Fruit fly (Drosophila melanogaster) whole organism, embryonic: ENCODE results near the gene CG46310.

ENCODE experiments used
- Atf-2 ChIP-seq: fragments of 200-800 bp; sonication (Bioruptor generic); optimal IDR thresholded peaks from 2 replicates; lab custom pipeline; 2016; ENCODE audit warnings: missing biosample characterization, missing genetic modification characterization
- Atf6 ChIP-seq: fragments of 200-800 bp; sonication (Bioruptor generic); IDR thresholded peaks from 2 replicates; pipeline ENCODE4 v1.3.6; 2022; ENCODE audit warnings: missing biosample characterization, missing genetic modification characterization
- CG10147 ChIP-seq: fragments of 200-800 bp; sonication (Bioruptor generic); optimal IDR thresholded peaks from 2 replicates; lab custom pipeline; 2019; ENCODE audit warnings: missing biosample characterization, mild to moderate bottlenecking, missing genetic modification characterization, moderate library complexity
- CG10209 ChIP-seq: fragments of 200-800 bp; sonication (Bioruptor generic); optimal IDR thresholded peaks from 3 replicates; lab custom pipeline; 2017; ENCODE audit warnings: missing biosample characterization, mild to moderate bottlenecking, missing genetic modification characterization, missing genetic modification reagents
- CG10979 ChIP-seq: fragments of 200-800 bp; sonication (Bioruptor generic); optimal IDR thresholded peaks from 2 replicates; lab custom pipeline; 2018; ENCODE audit warnings: missing biosample characterization, mild to moderate bottlenecking, missing genetic modification characterization, moderate library complexity
- CG11695 ChIP-seq: fragments of 200-800 bp; sonication (Bioruptor generic); IDR thresholded peaks from 3 replicates; pipeline ENCODE4 v1.3.6; 2022; ENCODE audit warnings: missing biosample characterization, missing genetic modification characterization
- CG12219 ChIP-seq: fragments of 200-800 bp; sonication (Bioruptor generic); optimal IDR thresholded peaks from 3 replicates; lab custom pipeline; 2018; ENCODE audit warnings: missing biosample characterization, mild to moderate bottlenecking, missing genetic modification characterization
- CG13296 ChIP-seq: fragments of 200-800 bp; sonication (Bioruptor generic); optimal IDR thresholded peaks from 3 replicates; lab custom pipeline; 2018; ENCODE audit warnings: missing biosample characterization, mild to moderate bottlenecking, missing genetic modification characterization
- CG15601 ChIP-seq: fragments of 200-800 bp; sonication (Bioruptor generic); optimal IDR thresholded peaks from 3 replicates; lab custom pipeline; 2019; ENCODE audit warnings: missing biosample characterization, mild to moderate bottlenecking, missing genetic modification characterization, moderate library complexity
- CG1603 ChIP-seq: fragments of 200-800 bp; sonication (Bioruptor generic); optimal IDR thresholded peaks from 2 replicates; lab custom pipeline; 2019; ENCODE audit warnings: missing biosample characterization, mild to moderate bottlenecking, missing genetic modification characterization, moderate library complexity
- CG17359 ChIP-seq: fragments of 200-800 bp; sonication (Bioruptor generic); optimal IDR thresholded peaks from 3 replicates; lab custom pipeline; 2018; ENCODE audit warnings: missing biosample characterization, mild to moderate bottlenecking, missing genetic modification characterization, moderate library complexity
- CG17361 ChIP-seq: fragments of 200-800 bp; sonication (Bioruptor generic); IDR thresholded peaks from 3 replicates; pipeline ENCODE4 v1.3.6; 2022; ENCODE audit warnings: missing biosample characterization, missing genetic modification characterization
- CG17385 ChIP-seq: fragments of 200-800 bp; sonication (Bioruptor generic); optimal IDR thresholded peaks from 3 replicates; lab custom pipeline; 2018; ENCODE audit warnings: missing biosample characterization, mild to moderate bottlenecking, missing genetic modification characterization
- CG18011 ChIP-seq: fragments of 200-800 bp; sonication (Bioruptor generic); optimal IDR thresholded peaks from 2 replicates; lab custom pipeline; 2017; ENCODE audit warnings: missing biosample characterization, missing genetic modification characterization, mild to moderate bottlenecking, moderate library complexity, missing genotype
- CG18262 ChIP-seq: fragments of 200-800 bp; optimal IDR thresholded peaks from 3 replicates; lab custom pipeline; 2019; ENCODE audit warnings: missing biosample characterization, mild to moderate bottlenecking, missing genetic modification characterization, moderate library complexity
- CG2678 ChIP-seq: fragments of 200-800 bp; sonication (Bioruptor generic); optimal IDR thresholded peaks from 3 replicates; lab custom pipeline; 2019; ENCODE audit warnings: missing biosample characterization, mild to moderate bottlenecking, missing genetic modification characterization, moderate library complexity
- CG30403 ChIP-seq: fragments of 200-800 bp; sonication (Bioruptor generic); optimal IDR thresholded peaks from 3 replicates; lab custom pipeline; 2016; ENCODE audit warnings: missing biosample characterization, missing genetic modification characterization
- CG31441 ChIP-seq: fragments of 200-800 bp; sonication (Bioruptor generic); IDR thresholded peaks from 2 replicates; pipeline ENCODE4 v1.3.6; 2022; ENCODE audit warnings: missing biosample characterization, missing genetic modification characterization
- CG4730 ChIP-seq: fragments of 200-800 bp; sonication (Bioruptor generic); IDR thresholded peaks from 2 replicates; pipeline ENCODE4 v1.3.6; 2022; ENCODE audit warnings: missing biosample characterization, missing genetic modification characterization
- CG5180 ChIP-seq: fragments of 200-800 bp; sonication (Bioruptor generic); optimal IDR thresholded peaks from 3 replicates; lab custom pipeline; 2017; ENCODE audit warnings: missing biosample characterization, missing genetic modification characterization, mild to moderate bottlenecking, moderate library complexity, missing genetic modification reagents
- CG5245 ChIP-seq: fragments of 200-800 bp; sonication (Bioruptor generic); optimal IDR thresholded peaks from 3 replicates; lab custom pipeline; 2016; ENCODE audit warnings: missing biosample characterization, missing genetic modification characterization
- CG6254 ChIP-seq: fragments of 200-800 bp; sonication (Bioruptor generic); optimal IDR thresholded peaks from 3 replicates; lab custom pipeline; 2017; ENCODE audit warnings: mild to moderate bottlenecking, missing biosample characterization, missing genetic modification reagents, missing genetic modification characterization
- CG8944 ChIP-seq: fragments of 200-800 bp; sonication (Bioruptor generic); optimal IDR thresholded peaks from 3 replicates; lab custom pipeline; 2016; ENCODE audit warnings: missing biosample characterization, missing genetic modification characterization
- CG9727 ChIP-seq: fragments of 200-800 bp; sonication (Bioruptor generic); optimal IDR thresholded peaks from 3 replicates; lab custom pipeline; 2017; ENCODE audit warnings: missing biosample characterization, mild to moderate bottlenecking, missing genetic modification characterization
- Dref ChIP-seq: fragments of 200-800 bp; sonication (Bioruptor generic); IDR thresholded peaks from 2 replicates; pipeline ENCODE4 v1.3.6; 2022; ENCODE audit warnings: missing biosample characterization, missing genetic modification characterization
- Hr78 ChIP-seq, 2 experiments: fragments of 200-800 bp in 1 of 2; fragments of >200 bp in 1 of 2; sonication (Bioruptor generic) in 1 of 2; optimal IDR thresholded peaks; 2 replicates each; lab custom pipeline; 2017 to 2019; ENCODE audit warnings: missing biosample characterization in 2 of 2, missing genetic modification characterization in 2 of 2, mild to moderate bottlenecking in 1 of 2, moderate library complexity in 1 of 2
- Max ChIP-seq: fragments of 200-800 bp; sonication (Bioruptor generic); optimal IDR thresholded peaks from 2 replicates; lab custom pipeline; 2016; ENCODE audit warnings: missing biosample characterization, mild to moderate bottlenecking, missing genetic modification characterization
- NC2α ChIP-seq: fragments of 200-800 bp; sonication (Bioruptor generic); optimal IDR thresholded peaks from 2 replicates; lab custom pipeline; 2016; ENCODE audit warnings: missing biosample characterization, missing genetic modification characterization
- Oli ChIP-seq: fragments of 200-800 bp; sonication (Bioruptor generic); optimal IDR thresholded peaks from 2 replicates; lab custom pipeline; 2018; ENCODE audit warnings: missing biosample characterization, mild to moderate bottlenecking, missing genetic modification characterization, moderate library complexity
- Sry-β ChIP-seq: fragments of 200-800 bp; sonication (Bioruptor generic); optimal IDR thresholded peaks from 2 replicates; lab custom pipeline; 2018; ENCODE audit warnings: missing biosample characterization, mild to moderate bottlenecking, missing genetic modification characterization, moderate library complexity
- Xbp1 ChIP-seq: fragments of 200-800 bp; sonication (Bioruptor generic); optimal IDR thresholded peaks from 3 replicates; lab custom pipeline; 2016; ENCODE audit warnings: missing biosample characterization, mild to moderate bottlenecking, missing genetic modification characterization
- chn ChIP-seq: fragments of 200-800 bp; sonication (Bioruptor generic); optimal IDR thresholded peaks from 2 replicates; lab custom pipeline; 2016; ENCODE audit warnings: missing biosample characterization, missing genetic modification characterization
- ems ChIP-seq: fragments of 200-800 bp; sonication (Bioruptor generic); optimal IDR thresholded peaks from 3 replicates; lab custom pipeline; 2016; ENCODE audit warnings: missing biosample characterization, missing genetic modification characterization
- eve ChIP-seq, 2 experiments: fragments of >200 bp; optimal IDR thresholded peaks; 2 replicates each; lab custom pipeline; 2017; ENCODE audit warnings: missing biosample characterization in 2 of 2, missing genetic modification characterization in 2 of 2
- gro ChIP-seq: fragments of 200-800 bp; sonication (Bioruptor generic); optimal IDR thresholded peaks from 2 replicates; lab custom pipeline; 2016; ENCODE audit warnings: missing biosample characterization, missing genetic modification characterization
- insv ChIP-seq, 2 experiments: fragments of 200-800 bp; sonication (Bioruptor generic); optimal IDR thresholded peaks; 3 replicates each; lab custom pipeline; 2016 to 2018; ENCODE audit warnings: missing biosample characterization in 2 of 2, missing genetic modification characterization in 2 of 2
- jing ChIP-seq: fragments of 200-800 bp; sonication (Bioruptor generic); optimal IDR thresholded peaks from 2 replicates; lab custom pipeline; 2018; ENCODE audit warnings: missing biosample characterization, mild to moderate bottlenecking, missing genetic modification characterization
- lmd ChIP-seq: fragments of 200-800 bp; sonication (Bioruptor generic); IDR thresholded peaks from 2 replicates; pipeline ENCODE4 v1.3.6; 2022; ENCODE audit warnings: missing biosample characterization, missing genetic modification characterization
- nmo ChIP-seq: fragments of 200-800 bp; sonication (Bioruptor generic); optimal IDR thresholded peaks from 2 replicates; lab custom pipeline; 2018; ENCODE audit warnings: missing biosample characterization, mild to moderate bottlenecking, missing genetic modification characterization, moderate library complexity
- odd ChIP-seq: fragments of 200-800 bp; sonication (Bioruptor generic); optimal IDR thresholded peaks from 2 replicates; lab custom pipeline; 2017; ENCODE audit warnings: missing biosample characterization, mild to moderate bottlenecking, missing genetic modification characterization
- pum ChIP-seq: fragments of 200-800 bp; sonication (Bioruptor generic); optimal IDR thresholded peaks from 2 replicates; lab custom pipeline; 2016; ENCODE audit warnings: missing biosample characterization, missing genetic modification characterization
- sc ChIP-seq, 3 experiments: fragments of >200 bp in 2 of 3; fragments of 200-800 bp in 1 of 3; sonication (Bioruptor generic) in 1 of 3; optimal IDR thresholded peaks; 2 replicates in 2 of 3; 3 replicates in 1 of 3; lab custom pipeline; 2017; ENCODE audit warnings: mild to moderate bottlenecking in 1 of 3, missing biosample characterization in 1 of 3, missing genetic modification characterization in 1 of 3, missing genetic modification reagents in 1 of 3
- sob ChIP-seq: fragments of 200-800 bp; sonication (Bioruptor generic); IDR thresholded peaks from 2 replicates; pipeline ENCODE4 v1.3.6; 2022; ENCODE audit warnings: missing biosample characterization, missing genetic modification characterization
- tll ChIP-seq, 2 experiments: fragments of 200-800 bp in 1 of 2; fragments of >200 bp in 1 of 2; sonication (Bioruptor generic) in 1 of 2; optimal IDR thresholded peaks; 2 replicates each; lab custom pipeline; 2017 to 2019; ENCODE audit warnings: missing biosample characterization in 2 of 2, missing genetic modification characterization in 2 of 2, mild to moderate bottlenecking in 1 of 2, moderate library complexity in 1 of 2
- tna ChIP-seq: fragments of 200-800 bp; sonication (Bioruptor generic); IDR thresholded peaks from 2 replicates; pipeline ENCODE4 v1.3.6; 2022; ENCODE audit warnings: missing biosample characterization, missing genetic modification characterization; ENCODE audit not compliant: partially characterized antibody
- trh ChIP-seq: fragments of 200-800 bp; sonication (Bioruptor generic); optimal IDR thresholded peaks from 2 replicates; lab custom pipeline; 2016; ENCODE audit warnings: missing biosample characterization, missing genetic modification characterization
- tup ChIP-seq: fragments of 200-800 bp; sonication (Bioruptor generic); optimal IDR thresholded peaks from 2 replicates; lab custom pipeline; 2016; ENCODE audit warnings: missing biosample characterization, mild to moderate bottlenecking, missing genetic modification characterization, moderate library complexity
- unpg ChIP-seq: fragments of 200-800 bp; sonication (Bioruptor generic); optimal IDR thresholded peaks from 3 replicates; lab custom pipeline; 2018; ENCODE audit warnings: missing biosample characterization, mild to moderate bottlenecking, missing genetic modification characterization, moderate library complexity
- zen ChIP-seq: fragments of 200-800 bp; sonication (Bioruptor generic); optimal IDR thresholded peaks from 3 replicates; lab custom pipeline; 2018; ENCODE audit warnings: missing biosample characterization, mild to moderate bottlenecking, missing genetic modification characterization, moderate library complexity

CG46310 gene

dm6 chr3R:23149021-23149571, 24.6 kb upstream of the CG46310 start (continued):
- TF ChIP-seq sc (optimal IDR thresholded peaks at IDR 0.05; lab: Kevin White, UChicago) (no peak), sc (GFP tag; optimal IDR thresholded peaks at IDR 0.05; lab: Kevin White, UChicago) (no peak), Atf-2 (GFP tag; lab: Kevin White, UChicago) (no peak), trh (GFP tag; lab: Kevin White, UChicago) (no peak), CG10147 (no peak), CG1603 (tag; lab: Kevin White, UChicago) (no peak), CG5180 (GFP tag; lab: Kevin White, UChicago) (no peak), Oli (tag; lab: Kevin White, UChicago) (no peak), CG12219 (no peak), pum (GFP tag; lab: Kevin White, UChicago) (no peak), tna (GFP tag; lab: Robert Waterston, UW) (no peak), CG17385 (peak; percentile 3), ems (GFP tag; lab: Kevin White, UChicago) (no peak), CG18262 (tag; lab: Kevin White, UChicago) (peak; percentile 73), CG8944 (no peak), chn (no peak), odd (GFP tag; lab: Kevin White, UChicago) (peak; percentile 31), CG17361 (GFP tag; lab: Robert Waterston, UW) (peak; percentile 63), nmo (GFP tag; lab: Kevin White, UChicago) (peak; percentile 44), CG10209 (peak; percentile 28), CG31441 (GFP tag; lab: Robert Waterston, UW) (peak; percentile 60), CG30403 (GFP tag; lab: Kevin White, UChicago) (no peak), Sry-β (GFP tag; lab: Kevin White, UChicago) (peak; percentile 33), CG9727 (peak; percentile 72), CG15601 (peak; percentile 10), Atf6 (no peak), CG17359 (tag; lab: Kevin White, UChicago) (peak; percentile 8), CG11695 (GFP tag; lab: Robert Waterston, UW) (0 out of 3 replicates have a peak, but pooled peaks have one; percentile 25), CG4730 (GFP tag; lab: Robert Waterston, UW) (no peak), CG6254 (GFP tag; lab: Kevin White, UChicago) (peak; percentile 39), CG13296 (GFP tag; lab: Kevin White, UChicago) (no peak), NC2α (GFP tag; lab: Kevin White, UChicago) (no peak), lmd (GFP tag; lab: Robert Waterston, UW) (no peak), Hr78 (GFP tag; optimal IDR thresholded peaks at IDR 0.05; lab: Kevin White, UChicago) (no peak), tup (GFP tag; lab: Kevin White, UChicago) (no peak), Max (GFP tag; lab: Kevin White, UChicago) (no peak), Dref (GFP tag; lab: Robert Waterston, UW) (no peak), tll (GFP tag; optimal IDR thresholded peaks at IDR 0.05; lab: Kevin White, UChicago) (peak in 1 of 2 experiments; percentile 11), sob (no peak), CG18011 (GFP tag; lab: Kevin White, UChicago) (no peak), Xbp1 (peak; percentile 9), CG5245 (no peak), jing (GFP tag; lab: Kevin White, UChicago) (no peak), gro (GFP tag; lab: Kevin White, UChicago) (no peak), unpg (GFP tag; lab: Kevin White, UChicago) (peak; percentile 34), CG10979 (tag; lab: Kevin White, UChicago) (peak; percentile 78), zen (tag; lab: Kevin White, UChicago) (peak; percentile 53), insv (GFP tag; optimal IDR thresholded peaks at IDR 0.05; lab: Kevin White, UChicago) (no peak), CG2678 (tag; lab: Kevin White, UChicago) (no peak), eve (GFP tag; optimal IDR thresholded peaks at IDR 0.05; lab: Kevin White, UChicago) (no peak)
